Fruit fly (Drosophila melanogaster) whole organism, embryonic: ENCODE data around the gene CG11085.

Experiments used
- BEAF-32 ChIP-seq: fragments of 200-800 bp; sonication (Bioruptor generic); optimal IDR thresholded peaks from 3 replicates; lab custom pipeline; 2017; ENCODE audit warnings: missing biosample characterization, missing genetic modification characterization, mild to moderate bottlenecking, moderate library complexity, missing genetic modification reagents
- CG11085 ChIP-seq: fragments of 200-800 bp; sonication (Bioruptor generic); IDR thresholded peaks from 2 replicates; pipeline ENCODE4 v1.3.6; 2022; ENCODE audit warnings: missing biosample characterization, missing genetic modification characterization
- CG11093 ChIP-seq: fragments of 200-800 bp; sonication (Bioruptor generic); IDR thresholded peaks from 3 replicates; pipeline ENCODE4 v1.3.6; 2022; ENCODE audit warnings: missing biosample characterization, missing genetic modification characterization
- CG11398 ChIP-seq: fragments of 200-800 bp; sonication (Bioruptor generic); optimal IDR thresholded peaks from 2 replicates; lab custom pipeline; 2016; ENCODE audit warnings: missing biosample characterization, missing genetic modification characterization
- CG12104 ChIP-seq: fragments of 200-800 bp; sonication (Bioruptor generic); optimal IDR thresholded peaks from 3 replicates; lab custom pipeline; 2016; ENCODE audit warnings: missing biosample characterization, missing genetic modification characterization
- CG14014 ChIP-seq: fragments of 200-800 bp; sonication (Bioruptor generic); IDR thresholded peaks from 2 replicates; pipeline ENCODE4 v1.3.6; 2022; ENCODE audit warnings: missing biosample characterization, missing genetic modification characterization
- CG14710 ChIP-seq: fragments of 200-800 bp; sonication (Bioruptor generic); optimal IDR thresholded peaks from 3 replicates; lab custom pipeline; 2019; ENCODE audit warnings: missing biosample characterization, mild to moderate bottlenecking, missing genetic modification characterization, moderate library complexity
- CG17385 ChIP-seq: fragments of 200-800 bp; sonication (Bioruptor generic); optimal IDR thresholded peaks from 3 replicates; lab custom pipeline; 2018; ENCODE audit warnings: missing biosample characterization, mild to moderate bottlenecking, missing genetic modification characterization
- CG17612 ChIP-seq: fragments of 200-800 bp; sonication (Bioruptor generic); IDR thresholded peaks from 2 replicates; pipeline ENCODE4 v1.3.6; 2022; ENCODE audit warnings: missing biosample characterization, missing genetic modification characterization
- CG18262 ChIP-seq: fragments of 200-800 bp; optimal IDR thresholded peaks from 3 replicates; lab custom pipeline; 2019; ENCODE audit warnings: missing biosample characterization, mild to moderate bottlenecking, missing genetic modification characterization, moderate library complexity
- CG2712 ChIP-seq: fragments of 200-800 bp; optimal IDR thresholded peaks from 3 replicates; lab custom pipeline; 2019; ENCODE audit warnings: missing biosample characterization, mild to moderate bottlenecking, missing genetic modification characterization, moderate library complexity
- CG3065 ChIP-seq: fragments of 200-800 bp; sonication (Bioruptor generic); optimal IDR thresholded peaks from 2 replicates; lab custom pipeline; 2016; ENCODE audit warnings: missing biosample characterization, missing genetic modification characterization
- CG32532 ChIP-seq: fragments of 200-800 bp; sonication (Bioruptor generic); IDR thresholded peaks from 2 replicates; pipeline ENCODE4 v1.3.6; 2022; ENCODE audit warnings: missing biosample characterization, missing genetic modification characterization
- CG34422 ChIP-seq: fragments of 200-800 bp; sonication (Bioruptor generic); IDR thresholded peaks from 3 replicates; pipeline ENCODE4 v1.3.6; 2022; ENCODE audit warnings: missing biosample characterization, missing genetic modification characterization
- CG4360 ChIP-seq: fragments of 200-800 bp; sonication (Bioruptor generic); IDR thresholded peaks from 2 replicates; pipeline ENCODE4 v1.3.6; 2022; ENCODE audit warnings: missing biosample characterization, missing genetic modification characterization
- CG7839 ChIP-seq: fragments of 200-800 bp; sonication (Bioruptor generic); optimal IDR thresholded peaks from 3 replicates; lab custom pipeline; 2018; ENCODE audit warnings: missing biosample characterization, mild to moderate bottlenecking, missing genetic modification characterization, moderate library complexity
- CTCF ChIP-seq: fragments of 200-800 bp; sonication (Bioruptor generic); optimal IDR thresholded peaks from 2 replicates; lab custom pipeline; 2017; ENCODE audit warnings: missing biosample characterization, mild to moderate bottlenecking, missing genetic modification characterization, moderate library complexity
- CoRest ChIP-seq: fragments of 200-800 bp; sonication (Bioruptor generic); optimal IDR thresholded peaks from 3 replicates; lab custom pipeline; 2018; ENCODE audit warnings: missing biosample characterization, mild to moderate bottlenecking, missing genetic modification characterization, moderate library complexity
- D19A ChIP-seq: fragments of 200-800 bp; optimal IDR thresholded peaks from 3 replicates; lab custom pipeline; 2019; ENCODE audit warnings: missing biosample characterization, mild to moderate bottlenecking, missing genetic modification characterization, moderate library complexity
- Dp ChIP-seq: fragments of 200-800 bp; sonication (Bioruptor generic); optimal IDR thresholded peaks from 2 replicates; lab custom pipeline; 2018; ENCODE audit warnings: missing biosample characterization, mild to moderate bottlenecking, missing genetic modification characterization, moderate library complexity
- Dref ChIP-seq: fragments of 200-800 bp; sonication (Bioruptor generic); IDR thresholded peaks from 2 replicates; pipeline ENCODE4 v1.3.6; 2022; ENCODE audit warnings: missing biosample characterization, missing genetic modification characterization
- E2f1 ChIP-seq: fragments of 200-800 bp; sonication (Bioruptor generic); IDR thresholded peaks from 2 replicates; pipeline ENCODE4 v1.3.6; 2022; ENCODE audit warnings: missing biosample characterization, missing genetic modification characterization
- ERR ChIP-seq: fragments of 200-800 bp; sonication (Bioruptor generic); optimal IDR thresholded peaks from 2 replicates; lab custom pipeline; 2016; ENCODE audit warnings: missing biosample characterization, missing genetic modification characterization
- Jarid2 ChIP-seq: fragments of 200-800 bp; sonication (Bioruptor generic); optimal IDR thresholded peaks from 3 replicates; lab custom pipeline; 2017; ENCODE audit warnings: mild to moderate bottlenecking, missing biosample characterization, missing genetic modification reagents, missing genetic modification characterization
- Mes4 ChIP-seq: fragments of 200-800 bp; sonication (Bioruptor generic); optimal IDR thresholded peaks from 2 replicates; lab custom pipeline; 2016; ENCODE audit warnings: missing biosample characterization, missing genetic modification characterization
- NfI ChIP-seq: fragments of 200-800 bp; sonication (Bioruptor generic); optimal IDR thresholded peaks from 3 replicates; lab custom pipeline; 2018; ENCODE audit warnings: missing biosample characterization, mild to moderate bottlenecking, missing genetic modification characterization, moderate library complexity
- Stat92E ChIP-seq, 3 experiments: fragments of >200 bp in 2 of 3; fragments of 200-800 bp in 1 of 3; sonication (Bioruptor generic) in 1 of 3; optimal IDR thresholded peaks; 2 replicates each; lab custom pipeline; 2017 to 2019; ENCODE audit warnings: missing biosample characterization in 3 of 3, missing genetic modification characterization in 3 of 3, mild to moderate bottlenecking in 1 of 3, moderate library complexity in 1 of 3
- Xbp1 ChIP-seq: fragments of 200-800 bp; sonication (Bioruptor generic); optimal IDR thresholded peaks from 3 replicates; lab custom pipeline; 2016; ENCODE audit warnings: missing biosample characterization, mild to moderate bottlenecking, missing genetic modification characterization
- ash1 ChIP-seq: fragments of 200-800 bp; sonication (Bioruptor generic); optimal IDR thresholded peaks from 2 replicates; lab custom pipeline; 2018; ENCODE audit warnings: missing biosample characterization, mild to moderate bottlenecking, missing genetic modification characterization
- chinmo ChIP-seq: fragments of 200-800 bp; sonication (Bioruptor generic); IDR thresholded peaks from 4 replicates; pipeline ENCODE4 v1.3.6; 2022; ENCODE audit warnings: missing biosample characterization, missing genetic modification characterization; ENCODE audit not compliant: partially characterized antibody
- crc ChIP-seq: fragments of 200-800 bp; sonication (Bioruptor generic); optimal IDR thresholded peaks from 2 replicates; lab custom pipeline; 2016; ENCODE audit warnings: missing biosample characterization, missing genetic modification characterization
- ems ChIP-seq: fragments of 200-800 bp; sonication (Bioruptor generic); optimal IDR thresholded peaks from 3 replicates; lab custom pipeline; 2016; ENCODE audit warnings: missing biosample characterization, missing genetic modification characterization
- eve ChIP-seq, 2 experiments: fragments of >200 bp; optimal IDR thresholded peaks; 2 replicates each; lab custom pipeline; 2017; ENCODE audit warnings: missing biosample characterization in 2 of 2, missing genetic modification characterization in 2 of 2
- exex ChIP-seq: fragments of 200-800 bp; sonication (Bioruptor generic); optimal IDR thresholded peaks from 4 replicates; lab custom pipeline; 2018; ENCODE audit warnings: missing biosample characterization, mild to moderate bottlenecking, missing genetic modification characterization, moderate library complexity
- gsb-n ChIP-seq: fragments of 200-800 bp; sonication (Bioruptor generic); optimal IDR thresholded peaks from 3 replicates; lab custom pipeline; 2018; ENCODE audit warnings: missing biosample characterization, mild to moderate bottlenecking, missing genetic modification characterization
- gt ChIP-seq: fragments of 200-800 bp; sonication (Bioruptor generic); IDR thresholded peaks from 2 replicates; pipeline ENCODE4 v1.3.6; 2022; ENCODE audit warnings: missing biosample characterization, missing genetic modification characterization
- hbn ChIP-seq: fragments of 200-800 bp; sonication (Bioruptor generic); IDR thresholded peaks from 2 replicates; pipeline ENCODE4 v1.3.6; 2022; ENCODE audit warnings: missing biosample characterization, missing genetic modification characterization; ENCODE audit not compliant: partially characterized antibody
- jumu ChIP-seq: fragments of 200-800 bp; sonication (Bioruptor generic); optimal IDR thresholded peaks from 3 replicates; lab custom pipeline; 2016; ENCODE audit warnings: missing biosample characterization, missing genetic modification characterization
- odd ChIP-seq: fragments of 200-800 bp; sonication (Bioruptor generic); optimal IDR thresholded peaks from 2 replicates; lab custom pipeline; 2017; ENCODE audit warnings: missing biosample characterization, mild to moderate bottlenecking, missing genetic modification characterization
- p53 ChIP-seq: fragments of 200-800 bp; sonication (Bioruptor generic); optimal IDR thresholded peaks from 2 replicates; lab custom pipeline; 2016; ENCODE audit warnings: missing biosample characterization, missing genetic modification characterization
- peb ChIP-seq: fragments of 200-800 bp; sonication (Bioruptor generic); IDR thresholded peaks from 2 replicates; pipeline ENCODE4 v1.3.6; 2022; ENCODE audit warnings: missing biosample characterization, missing genetic modification characterization
- prd ChIP-seq, 3 experiments: fragments of >200 bp in 2 of 3; fragments of 200-800 bp in 1 of 3; sonication (Bioruptor generic) in 1 of 3; optimal IDR thresholded peaks in 2 of 3; IDR thresholded peaks in 1 of 3; 2 replicates in 2 of 3; 3 replicates in 1 of 3; pipeline versions ENCODE4 v1.3.6 to Lab custom; 2017 to 2022; ENCODE audit warnings: missing biosample characterization in 1 of 3, missing genetic modification characterization in 1 of 3
- pros ChIP-seq: fragments of 200-800 bp; sonication (Bioruptor generic); optimal IDR thresholded peaks from 3 replicates; lab custom pipeline; 2019; ENCODE audit warnings: missing biosample characterization, mild to moderate bottlenecking, missing genetic modification characterization, moderate library complexity
- run ChIP-seq: fragments of 200-800 bp; sonication (Bioruptor generic); optimal IDR thresholded peaks from 3 replicates; lab custom pipeline; 2018; ENCODE audit warnings: missing biosample characterization, mild to moderate bottlenecking, missing genetic modification characterization
- scrt ChIP-seq: fragments of 200-800 bp; sonication (Bioruptor generic); optimal IDR thresholded peaks from 2 replicates; lab custom pipeline; 2018; ENCODE audit warnings: missing biosample characterization, mild to moderate bottlenecking, missing genetic modification characterization, moderate library complexity
- sd ChIP-seq: fragments of 200-800 bp; sonication (Bioruptor generic); optimal IDR thresholded peaks from 3 replicates; lab custom pipeline; 2018; ENCODE audit warnings: missing biosample characterization, mild to moderate bottlenecking, missing genetic modification characterization, moderate library complexity
- sqz ChIP-seq: fragments of 200-800 bp; sonication (Bioruptor generic); optimal IDR thresholded peaks from 3 replicates; lab custom pipeline; 2018; ENCODE audit warnings: missing biosample characterization, mild to moderate bottlenecking, missing genetic modification characterization
- ssp ChIP-seq: fragments of 200-800 bp; sonication (Bioruptor generic); IDR thresholded peaks from 2 replicates; pipeline ENCODE4 v1.3.6; 2022; ENCODE audit warnings: missing biosample characterization, missing genetic modification characterization
- stwl ChIP-seq: fragments of 200-800 bp; sonication (Bioruptor generic); optimal IDR thresholded peaks from 3 replicates; lab custom pipeline; 2018; ENCODE audit warnings: missing biosample characterization, mild to moderate bottlenecking, missing genetic modification characterization, moderate library complexity
- zen2 ChIP-seq: fragments of 200-800 bp; sonication (Bioruptor generic); IDR thresholded peaks from 3 replicates; pipeline ENCODE4 v1.3.6; 2022; ENCODE audit warnings: missing biosample characterization, missing genetic modification characterization; ENCODE audit not compliant: partially characterized antibody

Gene CG11085

DNA sequence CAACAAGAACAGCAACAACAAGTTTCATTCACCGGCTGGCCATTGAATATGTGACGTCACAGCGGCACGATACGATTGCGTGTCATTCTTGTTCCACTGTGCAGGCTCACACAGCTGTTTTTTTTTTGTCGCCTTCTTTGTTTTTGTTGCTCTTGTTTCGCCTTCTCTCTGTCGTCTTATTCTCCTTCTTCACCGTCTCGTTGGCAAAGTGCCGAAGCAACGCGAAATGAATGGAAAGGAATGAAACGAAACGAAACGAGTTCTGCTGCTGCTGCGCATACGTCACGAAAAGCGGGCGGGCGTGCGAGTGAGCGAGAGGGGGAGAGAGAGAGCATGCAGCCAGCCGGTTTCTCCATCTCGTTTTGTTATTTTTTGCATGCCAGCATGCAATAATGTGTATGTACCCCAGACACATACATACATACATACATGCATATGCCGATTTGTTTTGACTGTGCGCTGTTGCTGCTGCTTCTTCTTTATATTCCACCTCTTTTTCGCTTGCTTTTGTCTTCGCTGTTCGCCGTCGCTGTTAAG is 41.4 kb upstream of the CG11085 start (continued):
- no peak for TF ChIP-seq eve (GFP tag; optimal IDR thresholded peaks at IDR 0.05; lab: Kevin White, UChicago)
- no peak for TF ChIP-seq ems (GFP tag; lab: Kevin White, UChicago)
- TF ChIP-seq gt (GFP tag; lab: Robert Waterston, UW), result no peak
- peak; percentile 5 for TF ChIP-seq exex (tag; lab: Kevin White, UChicago)
- no peak for TF ChIP-seq run (tag; lab: Kevin White, UChicago)
- TF ChIP-seq BEAF-32, result no peak
- no peak for TF ChIP-seq Jarid2 (GFP tag; lab: Kevin White, UChicago)
- no peak for TF ChIP-seq ash1 (GFP tag; lab: Kevin White, UChicago)
- TF ChIP-seq peb (GFP tag; lab: Robert Waterston, UW), result no peak
- TF ChIP-seq CG14710 (tag; lab: Kevin White, UChicago), result no peak
- no peak for TF ChIP-seq hbn
- no peak for TF ChIP-seq jumu (GFP tag; lab: Kevin White, UChicago)
- no peak for TF ChIP-seq E2f1 (GFP tag; lab: Robert Waterston, UW)
- peak; percentile 41 for TF ChIP-seq D19A (tag; lab: Kevin White, UChicago)
- no peak for TF ChIP-seq CoRest (tag; lab: Kevin White, UChicago)
- no peak for TF ChIP-seq ssp (GFP tag; lab: Robert Waterston, UW)
- peak in 1 of 3 experiments; percentile 11 for TF ChIP-seq Stat92E (GFP tag; optimal IDR thresholded peaks at IDR 0.05; lab: Kevin White, UChicago)
- no peak for TF ChIP-seq CG11093 (GFP tag; lab: Robert Waterston, UW)
- no peak for TF ChIP-seq CG18262 (tag; lab: Kevin White, UChicago)
- TF ChIP-seq zen2 (GFP tag; lab: Robert Waterston, UW), result 0 out of 3 replicates have a peak, but pooled peaks have one; percentile 7
- TF ChIP-seq CG4360, result peak; percentile 76
- TF ChIP-seq crc (GFP tag; lab: Kevin White, UChicago), result no peak
- TF ChIP-seq CG14014 (GFP tag; lab: Robert Waterston, UW), result no peak
- TF ChIP-seq Mes4, result no peak
- peak; percentile 77 for TF ChIP-seq sd (tag; lab: Kevin White, UChicago)
- TF ChIP-seq scrt (GFP tag; lab: Kevin White, UChicago), result peak; percentile 28
- peak; percentile 98 for TF ChIP-seq pros (GFP tag; lab: Kevin White, UChicago)
- peak; percentile 17 for TF ChIP-seq NfI
- TF ChIP-seq CG7839 (tag; lab: Kevin White, UChicago), result peak; percentile 4
- TF ChIP-seq sqz (GFP tag; lab: Kevin White, UChicago), result peak; percentile 92
- TF ChIP-seq CG34422 (GFP tag; lab: Robert Waterston, UW), result peak; percentile 67; the same call in 1 of the 3 replicates
- TF ChIP-seq Dp (GFP tag; lab: Kevin White, UChicago), result no peak
- TF ChIP-seq CTCF (GFP tag; lab: Kevin White, UChicago), result no peak
- TF ChIP-seq stwl (tag; lab: Kevin White, UChicago), result peak; percentile 11
- TF ChIP-seq CG11085 (GFP tag; lab: Robert Waterston, UW), result no peak
- TF ChIP-seq CG11398 (GFP tag; lab: Kevin White, UChicago), result no peak
- no peak for TF ChIP-seq odd (GFP tag; lab: Kevin White, UChicago)
- TF ChIP-seq chinmo (GFP tag; lab: Robert Waterston, UW), result peak; percentile 99
- TF ChIP-seq prd (optimal IDR thresholded peaks at IDR 0.05; lab: Kevin White, UChicago), result no peak
- TF ChIP-seq prd (GFP tag; IDR thresholded peaks at IDR 0.05; lab: Robert Waterston, UW), result no peak
- TF ChIP-seq CG12104 (GFP tag; lab: Kevin White, UChicago), result no peak
- no peak for TF ChIP-seq gsb-n (tag; lab: Kevin White, UChicago)
- TF ChIP-seq CG17385 (GFP tag; lab: Kevin White, UChicago), result peak; percentile 87
- TF ChIP-seq Dref (GFP tag; lab: Robert Waterston, UW), result no peak
- no peak for TF ChIP-seq ERR
- no peak for TF ChIP-seq CG2712 (tag; lab: Kevin White, UChicago)
- TF ChIP-seq Xbp1 (GFP tag; lab: Kevin White, UChicago), result peak; percentile 16
- peak; percentile 21; the same call in 1 of the 2 replicates for TF ChIP-seq CG32532 (GFP tag; lab: Robert Waterston, UW)
- no peak for TF ChIP-seq CG3065
- no peak for TF ChIP-seq CG17612 (GFP tag; lab: Robert Waterston, UW)
- TF ChIP-seq p53 (GFP tag; lab: Kevin White, UChicago), result no peak
